Fruit fly (Drosophila melanogaster) whole organism, embryonic: ENCODE data around the gene CG3841.
A peak's percentile ranks its signal among the peaks of the same experiment; 100 is the strongest.

ENCODE experiments used
- Adf1 ChIP-seq: fragments of 200-800 bp; sonication (Bioruptor generic); IDR thresholded peaks from 2 replicates; pipeline ENCODE4 v1.3.6; 2022; ENCODE audit warnings: missing biosample characterization, missing genetic modification characterization
- B-H2 ChIP-seq: fragments of 200-800 bp; sonication (Bioruptor generic); optimal IDR thresholded peaks from 2 replicates; lab custom pipeline; 2018; ENCODE audit warnings: missing biosample characterization, mild to moderate bottlenecking, missing genetic modification characterization
- C15 ChIP-seq: fragments of 200-800 bp; sonication (Bioruptor generic); IDR thresholded peaks from 3 replicates; pipeline ENCODE4 v1.3.6; 2022; ENCODE audit warnings: missing biosample characterization, missing genetic modification characterization
- CG10321 ChIP-seq: fragments of 200-800 bp; sonication (Bioruptor generic); IDR thresholded peaks from 2 replicates; pipeline ENCODE4 v1.3.6; 2022; ENCODE audit warnings: missing biosample characterization, missing genetic modification characterization
- CG12071 ChIP-seq: fragments of 200-800 bp; sonication (Bioruptor generic); optimal IDR thresholded peaks from 3 replicates; lab custom pipeline; 2018; ENCODE audit warnings: missing biosample characterization, mild to moderate bottlenecking, missing genetic modification characterization
- CG2116 ChIP-seq: fragments of 200-800 bp; sonication (Bioruptor generic); optimal IDR thresholded peaks from 3 replicates; lab custom pipeline; 2018; ENCODE audit warnings: missing biosample characterization, mild to moderate bottlenecking, missing genetic modification characterization
- CG3065 ChIP-seq: fragments of 200-800 bp; sonication (Bioruptor generic); optimal IDR thresholded peaks from 2 replicates; lab custom pipeline; 2016; ENCODE audit warnings: missing biosample characterization, missing genetic modification characterization
- CG31224 ChIP-seq: fragments of 200-800 bp; sonication (Bioruptor generic); IDR thresholded peaks from 2 replicates; pipeline ENCODE4 v1.3.6; 2022; ENCODE audit warnings: missing biosample characterization, missing genetic modification characterization
- CG3163 ChIP-seq: fragments of 200-800 bp; sonication (Bioruptor generic); optimal IDR thresholded peaks from 3 replicates; lab custom pipeline; 2016; ENCODE audit warnings: missing biosample characterization, missing genetic modification characterization
- CG32772 ChIP-seq: fragments of 200-800 bp; sonication (Bioruptor generic); IDR thresholded peaks from 2 replicates; pipeline ENCODE4 v1.3.6; 2022; ENCODE audit warnings: missing biosample characterization, missing genetic modification characterization
- CG3407 ChIP-seq: fragments of 200-800 bp; sonication (Bioruptor generic); optimal IDR thresholded peaks from 2 replicates; lab custom pipeline; 2018; ENCODE audit warnings: missing biosample characterization, mild to moderate bottlenecking, missing genetic modification characterization
- CG3838 ChIP-seq: fragments of 200-800 bp; sonication (Bioruptor generic); optimal IDR thresholded peaks from 3 replicates; lab custom pipeline; 2016; ENCODE audit warnings: missing biosample characterization, missing genetic modification characterization
- CG4328 ChIP-seq: fragments of 200-800 bp; sonication (Bioruptor generic); optimal IDR thresholded peaks from 3 replicates; lab custom pipeline; 2017; ENCODE audit warnings: missing biosample characterization, missing genetic modification reagents, missing genetic modification characterization
- CG5245 ChIP-seq: fragments of 200-800 bp; sonication (Bioruptor generic); optimal IDR thresholded peaks from 3 replicates; lab custom pipeline; 2016; ENCODE audit warnings: missing biosample characterization, missing genetic modification characterization
- CG7963 ChIP-seq: fragments of 200-800 bp; sonication (Bioruptor generic); IDR thresholded peaks from 3 replicates; pipeline ENCODE4 v1.3.6; 2022; ENCODE audit warnings: missing biosample characterization, missing genetic modification characterization; ENCODE audit not compliant: partially characterized antibody
- CG8388 ChIP-seq: fragments of 200-800 bp; sonication (Bioruptor generic); optimal IDR thresholded peaks from 2 replicates; lab custom pipeline; 2019; ENCODE audit warnings: missing biosample characterization, mild to moderate bottlenecking, missing genetic modification characterization, moderate library complexity
- Chrac-16 ChIP-seq: fragments of 200-800 bp; sonication (Bioruptor generic); optimal IDR thresholded peaks from 3 replicates; lab custom pipeline; 2016; ENCODE audit warnings: missing biosample characterization, missing genetic modification characterization
- D ChIP-seq, 2 experiments: fragments of 200-800 bp in 1 of 2; fragments of >200 bp in 1 of 2; sonication (Bioruptor generic) in 1 of 2; optimal IDR thresholded peaks; 2 replicates in 1 of 2; 3 replicates in 1 of 2; lab custom pipeline; 2017; ENCODE audit warnings: mild to moderate bottlenecking in 1 of 2, missing biosample characterization in 1 of 2, missing genetic modification characterization in 1 of 2, missing genetic modification reagents in 1 of 2
- Dbx ChIP-seq: fragments of 200-800 bp; sonication (Bioruptor generic); IDR thresholded peaks from 3 replicates; pipeline ENCODE4 v1.3.6; 2022; ENCODE audit warnings: missing biosample characterization, missing genetic modification characterization
- Ets65A ChIP-seq: fragments of 200-800 bp; sonication (Bioruptor generic); peaks from one replicate; lab custom pipeline; 2016; ENCODE audit warnings: missing biosample characterization, missing genetic modification characterization
- HLH54F ChIP-seq: fragments of 200-800 bp; sonication (Bioruptor generic); optimal IDR thresholded peaks from 3 replicates; lab custom pipeline; 2016; ENCODE audit warnings: missing biosample characterization, missing genetic modification characterization
- HmgZ ChIP-seq: fragments of 200-800 bp; sonication (Bioruptor generic); optimal IDR thresholded peaks from 2 replicates; lab custom pipeline; 2018; ENCODE audit warnings: missing biosample characterization, mild to moderate bottlenecking, missing genetic modification characterization
- Hmr ChIP-seq: fragments of 200-800 bp; sonication (Bioruptor generic); optimal IDR thresholded peaks from 3 replicates; lab custom pipeline; 2017; ENCODE audit warnings: mild to moderate bottlenecking, missing biosample characterization, missing genetic modification reagents, missing genetic modification characterization
- NK7.1 ChIP-seq: fragments of 200-800 bp; sonication (Bioruptor generic); optimal IDR thresholded peaks from 3 replicates; lab custom pipeline; 2016; ENCODE audit warnings: missing biosample characterization, missing genetic modification characterization
- NfI ChIP-seq: fragments of 200-800 bp; sonication (Bioruptor generic); optimal IDR thresholded peaks from 3 replicates; lab custom pipeline; 2018; ENCODE audit warnings: missing biosample characterization, mild to moderate bottlenecking, missing genetic modification characterization, moderate library complexity
- Oaz ChIP-seq: fragments of 200-800 bp; sonication (Bioruptor generic); IDR thresholded peaks from 2 replicates; pipeline ENCODE4 v1.3.6; 2022; ENCODE audit warnings: missing biosample characterization, missing genetic modification characterization
- Sox100B ChIP-seq: fragments of 200-800 bp; sonication (Bioruptor generic); optimal IDR thresholded peaks from 3 replicates; lab custom pipeline; 2018; ENCODE audit warnings: missing biosample characterization, mild to moderate bottlenecking, missing genetic modification characterization
- Sox102F ChIP-seq: fragments of 200-800 bp; sonication (Bioruptor generic); optimal IDR thresholded peaks from 2 replicates; lab custom pipeline; 2018; ENCODE audit warnings: missing biosample characterization, mild to moderate bottlenecking, missing genetic modification characterization, moderate library complexity
- Spps ChIP-seq: fragments of 200-800 bp; sonication (Bioruptor generic); optimal IDR thresholded peaks from 2 replicates; lab custom pipeline; 2018; ENCODE audit warnings: missing biosample characterization, mild to moderate bottlenecking, missing genetic modification characterization
- TFAM ChIP-seq: fragments of 200-800 bp; sonication (Bioruptor generic); optimal IDR thresholded peaks from 2 replicates; lab custom pipeline; 2017; ENCODE audit warnings: missing biosample characterization, missing genetic modification characterization, inconsistent platforms
- Xbp1 ChIP-seq: fragments of 200-800 bp; sonication (Bioruptor generic); optimal IDR thresholded peaks from 3 replicates; lab custom pipeline; 2016; ENCODE audit warnings: missing biosample characterization, mild to moderate bottlenecking, missing genetic modification characterization
- ase ChIP-seq: fragments of 200-800 bp; sonication (Bioruptor generic); IDR thresholded peaks from 3 replicates; pipeline ENCODE4 v1.3.6; 2022; ENCODE audit warnings: missing biosample characterization, missing genetic modification characterization
- br ChIP-seq: fragments of >200 bp; optimal IDR thresholded peaks from 2 replicates; lab custom pipeline; 2017
- chif ChIP-seq, 2 experiments: fragments of 200-800 bp; sonication (Bioruptor generic); optimal IDR thresholded peaks; 3 replicates each; lab custom pipeline; 2016; ENCODE audit warnings: missing biosample characterization in 2 of 2, missing genetic modification characterization in 2 of 2
- chm ChIP-seq: fragments of 200-800 bp; sonication (Bioruptor generic); IDR thresholded peaks from 2 replicates; pipeline ENCODE4 v1.3.6; 2022; ENCODE audit warnings: missing biosample characterization, missing genetic modification characterization
- crp ChIP-seq, 2 experiments: fragments of 200-800 bp; sonication (Bioruptor generic); optimal IDR thresholded peaks; 2 replicates in 1 of 2; 3 replicates in 1 of 2; lab custom pipeline; 2017; ENCODE audit warnings: missing biosample characterization in 2 of 2, missing genetic modification characterization in 2 of 2, mild to moderate bottlenecking in 1 of 2, moderate library complexity in 1 of 2
- disco-r ChIP-seq: fragments of 200-800 bp; sonication (Bioruptor generic); optimal IDR thresholded peaks from 2 replicates; lab custom pipeline; 2016; ENCODE audit warnings: missing biosample characterization, missing genetic modification characterization
- emc ChIP-seq: fragments of 200-800 bp; sonication (Bioruptor generic); optimal IDR thresholded peaks from 2 replicates; lab custom pipeline; 2016; ENCODE audit warnings: missing biosample characterization, missing genetic modification characterization
- grau ChIP-seq: fragments of 200-800 bp; optimal IDR thresholded peaks from 3 replicates; lab custom pipeline; 2019; ENCODE audit warnings: missing biosample characterization, mild to moderate bottlenecking, missing genetic modification characterization, moderate library complexity
- hkb ChIP-seq, 2 experiments: fragments of 200-800 bp in 1 of 2; fragments of >200 bp in 1 of 2; sonication (Bioruptor generic) in 1 of 2; IDR thresholded peaks in 1 of 2; optimal IDR thresholded peaks in 1 of 2; 2 replicates each; pipeline versions ENCODE4 v1.3.6 to Lab custom; 2017 to 2022; ENCODE audit warnings: missing biosample characterization in 1 of 2, missing genetic modification characterization in 1 of 2
- nau ChIP-seq: fragments of 200-800 bp; sonication (Bioruptor generic); optimal IDR thresholded peaks from 3 replicates; lab custom pipeline; 2017; ENCODE audit warnings: missing biosample characterization, mild to moderate bottlenecking, missing genetic modification characterization, missing genetic modification reagents
- org-1 ChIP-seq: fragments of 200-800 bp; sonication (Bioruptor generic); optimal IDR thresholded peaks from 2 replicates; lab custom pipeline; 2017; ENCODE audit warnings: missing biosample characterization, missing genetic modification characterization
- psq ChIP-seq: fragments of 200-800 bp; sonication (Bioruptor generic); optimal IDR thresholded peaks from 2 replicates; lab custom pipeline; 2017; ENCODE audit warnings: missing biosample characterization, missing genetic modification characterization
- so ChIP-seq: fragments of 200-800 bp; sonication (Bioruptor generic); IDR thresholded peaks from 3 replicates; pipeline ENCODE4 v1.3.6; 2022; ENCODE audit warnings: missing biosample characterization, missing genetic modification characterization
- tin ChIP-seq: fragments of 200-800 bp; sonication (Bioruptor generic); optimal IDR thresholded peaks from 3 replicates; lab custom pipeline; 2016; ENCODE audit warnings: missing biosample characterization, missing genetic modification characterization
- tll ChIP-seq, 2 experiments: fragments of 200-800 bp in 1 of 2; fragments of >200 bp in 1 of 2; sonication (Bioruptor generic) in 1 of 2; optimal IDR thresholded peaks; 2 replicates each; lab custom pipeline; 2017 to 2019; ENCODE audit warnings: missing biosample characterization in 2 of 2, missing genetic modification characterization in 2 of 2, mild to moderate bottlenecking in 1 of 2, moderate library complexity in 1 of 2
- tna ChIP-seq: fragments of 200-800 bp; sonication (Bioruptor generic); IDR thresholded peaks from 2 replicates; pipeline ENCODE4 v1.3.6; 2022; ENCODE audit warnings: missing biosample characterization, missing genetic modification characterization; ENCODE audit not compliant: partially characterized antibody
- toy ChIP-seq: fragments of 200-800 bp; sonication (Bioruptor generic); IDR thresholded peaks from 2 replicates; pipeline ENCODE4 v1.3.6; 2022; ENCODE audit warnings: missing biosample characterization, missing genetic modification characterization
- zfh2 ChIP-seq: fragments of 200-800 bp; sonication (Bioruptor generic); optimal IDR thresholded peaks from 2 replicates; lab custom pipeline; 2016; ENCODE audit warnings: missing biosample characterization, missing genetic modification characterization

The CG3841 gene

DNA sequence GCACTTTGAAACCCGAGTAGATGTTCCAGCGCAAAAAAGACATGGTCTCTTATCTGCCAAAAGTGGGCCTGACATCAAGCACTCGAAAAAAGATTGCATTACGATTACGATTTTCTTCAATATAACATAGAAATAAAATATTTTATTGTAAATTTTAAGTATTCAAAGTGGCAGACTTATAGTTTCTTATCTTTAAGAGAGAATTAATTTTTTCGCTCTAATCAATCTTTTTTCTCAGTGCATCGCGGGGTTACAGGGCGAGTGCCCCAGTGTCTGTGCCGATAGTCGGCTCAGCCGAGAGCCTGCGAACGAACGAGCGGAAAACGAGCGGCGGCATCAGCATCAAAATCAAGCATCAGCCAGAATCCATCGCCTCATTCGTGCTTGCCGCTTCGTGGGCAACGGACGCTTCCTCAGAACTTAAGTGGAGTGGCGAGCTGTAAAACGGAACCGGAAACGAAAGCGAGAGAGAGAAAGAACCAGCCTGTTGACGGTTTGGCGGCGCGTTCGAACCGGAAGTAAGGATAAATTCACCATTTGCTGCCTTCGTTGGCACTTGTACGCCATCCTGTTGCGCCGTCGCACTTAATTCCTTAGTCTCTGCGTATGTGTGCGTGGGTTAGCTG is 44.6 kb downstream of the CG3841 start, which contains the start of gene Apoltp (continued):
- peak; percentile 48 for TF ChIP-seq Xbp1 (GFP tag; lab: Kevin White, UChicago)
- peak; percentile 52 for TF ChIP-seq tin (GFP tag; lab: Kevin White, UChicago)
- peak; percentile 17; the same call in 2 of the 3 replicates for TF ChIP-seq ase (GFP tag; lab: Robert Waterston, UW)
- peak; percentile 94 for TF ChIP-seq Ets65A (GFP tag; lab: Kevin White, UChicago)
- 0 out of 2 replicates have a peak, but pooled peaks have one; percentile 35 for TF ChIP-seq Oaz (GFP tag; lab: Robert Waterston, UW)
- no peak for TF ChIP-seq CG10321 (GFP tag; lab: Robert Waterston, UW)
- TF ChIP-seq zfh2 (GFP tag; lab: Kevin White, UChicago): no peak
- TF ChIP-seq CG5245 (GFP tag; lab: Kevin White, UChicago): peak; percentile 25
- peak; percentile 16 for TF ChIP-seq TFAM
- no peak for TF ChIP-seq B-H2 (GFP tag; lab: Kevin White, UChicago)
- TF ChIP-seq Hmr (GFP tag; lab: Kevin White, UChicago): peak; percentile 86
- TF ChIP-seq Sox100B (GFP tag; lab: Kevin White, UChicago): peak; percentile 52
- peak; percentile 72 for TF ChIP-seq grau
- peak; percentile 63 for TF ChIP-seq NfI (GFP tag; lab: Kevin White, UChicago)
- TF ChIP-seq hkb (optimal IDR thresholded peaks at IDR 0.05; lab: Kevin White, UChicago): no peak
- TF ChIP-seq hkb (GFP tag; IDR thresholded peaks at IDR 0.05; lab: Robert Waterston, UW): peak; percentile 81
- TF ChIP-seq toy: 0 out of 2 replicates have a peak, but pooled peaks have one; percentile 59
- TF ChIP-seq CG2116 (GFP tag; lab: Kevin White, UChicago): no peak
- peak; percentile 9 for TF ChIP-seq CG8388 (GFP tag; lab: Kevin White, UChicago)
- no peak for TF ChIP-seq crp (GFP tag; optimal IDR thresholded peaks at IDR 0.05; lab: Kevin White, UChicago)
- TF ChIP-seq HLH54F (GFP tag; lab: Kevin White, UChicago): no peak
- no peak for TF ChIP-seq chif (GFP tag; optimal IDR thresholded peaks at IDR 0.05; lab: Kevin White, UChicago)
- TF ChIP-seq Dbx (GFP tag; lab: Robert Waterston, UW): peak; percentile 77; the same call in 1 of the 3 replicates
- TF ChIP-seq tna (GFP tag; lab: Robert Waterston, UW): no peak
- peak; percentile 16 for TF ChIP-seq CG12071 (GFP tag; lab: Kevin White, UChicago)
- 0 out of 3 replicates have a peak, but pooled peaks have one; percentile 32 for TF ChIP-seq C15 (GFP tag; lab: Robert Waterston, UW)
- TF ChIP-seq CG4328 (GFP tag; lab: Kevin White, UChicago): peak; percentile 17
- peak; percentile 75 for TF ChIP-seq CG32772 (GFP tag; lab: Robert Waterston, UW)
- TF ChIP-seq disco-r (GFP tag; lab: Kevin White, UChicago): no peak
- TF ChIP-seq org-1 (GFP tag; lab: Kevin White, UChicago): peak; percentile 63
- no peak for TF ChIP-seq psq
- peak; percentile 41 for TF ChIP-seq Spps
- no peak for TF ChIP-seq CG3407
- no peak for TF ChIP-seq tll (GFP tag; optimal IDR thresholded peaks at IDR 0.05; lab: Kevin White, UChicago)
- TF ChIP-seq br (lab: Kevin White, UChicago): no peak
- no peak for TF ChIP-seq D (optimal IDR thresholded peaks at IDR 0.05; lab: Kevin White, UChicago)
- TF ChIP-seq D (GFP tag; optimal IDR thresholded peaks at IDR 0.05; lab: Kevin White, UChicago): peak; percentile 54
- no peak for TF ChIP-seq CG7963 (GFP tag; lab: Robert Waterston, UW)
- TF ChIP-seq so: peak; percentile 78; the same call in 1 of the 3 replicates
- TF ChIP-seq Chrac-16 (GFP tag; lab: Kevin White, UChicago): peak; percentile 19
- no peak for TF ChIP-seq CG3065 (GFP tag; lab: Kevin White, UChicago)
- TF ChIP-seq Sox102F (GFP tag; lab: Kevin White, UChicago): peak; percentile 66
- peak; percentile 51 for TF ChIP-seq nau (GFP tag; lab: Kevin White, UChicago)
- TF ChIP-seq CG3838 (GFP tag; lab: Kevin White, UChicago): no peak
- TF ChIP-seq Adf1 (GFP tag; lab: Robert Waterston, UW): peak; percentile 50; the same call in 1 of the 2 replicates
- peak; percentile 39 for TF ChIP-seq HmgZ (tag; lab: Kevin White, UChicago)
- TF ChIP-seq CG3163 (GFP tag; lab: Kevin White, UChicago): no peak
- peak; percentile 21 for TF ChIP-seq NK7.1 (GFP tag; lab: Kevin White, UChicago)
- peak; percentile 31; the same call in 1 of the 2 replicates for TF ChIP-seq chm (GFP tag; lab: Robert Waterston, UW)
- peak; percentile 58 for TF ChIP-seq CG31224 (GFP tag; lab: Robert Waterston, UW)
- TF ChIP-seq emc (GFP tag; lab: Kevin White, UChicago): no peak
